Worm (Caenorhabditis elegans) whole organism, L3 larva: Measurements from ENCODE around the gene F58F12.2.

Experiments used
- ZK546.5 ChIP-seq: sonication (generic microtip); optimal IDR thresholded peaks from 2 replicates; lab custom pipeline; 2017; ENCODE audit warnings: missing biosample characterization, missing genetic modification characterization
- aly-2 ChIP-seq: fragments of 150-350 bp; optimal IDR thresholded peaks from 2 replicates; lab custom pipeline; 2014; ENCODE audit warnings: missing biosample characterization, missing genetic modification characterization
- ceh-28 ChIP-seq: fragments of 150-350 bp; optimal IDR thresholded peaks from 2 replicates; lab custom pipeline; 2014; ENCODE audit warnings: missing biosample characterization, missing genetic modification reagents, missing genetic modification characterization
- egl-27 ChIP-seq: sonication (generic microtip); optimal IDR thresholded peaks from 4 replicates; lab custom pipeline; 2017; ENCODE audit warnings: missing biosample characterization, missing genetic modification reagents, missing genetic modification characterization
- egl-5 ChIP-seq: fragments of 150-350 bp; optimal IDR thresholded peaks from 2 replicates; lab custom pipeline; 2017; ENCODE audit warnings: missing biosample characterization, missing genetic modification reagents, missing genetic modification characterization, inconsistent platforms
- elt-1 ChIP-seq: fragments of 150-350 bp; optimal IDR thresholded peaks from 2 replicates; lab custom pipeline; 2014; ENCODE audit warnings: missing biosample characterization, missing genetic modification characterization
- elt-2 ChIP-seq: sonication (generic microtip); optimal IDR thresholded peaks from 2 replicates; lab custom pipeline; 2016; ENCODE audit warnings: missing genetic modification reagents, mild to moderate bottlenecking, missing genetic modification characterization, missing compliant biosample characterization
- fkh-2 ChIP-seq: fragments of 150-350 bp; optimal IDR thresholded peaks from 2 replicates; lab custom pipeline; 2014; ENCODE audit warnings: missing biosample characterization, missing genetic modification reagents, missing genetic modification characterization
- hmg-11 ChIP-seq: sonication (generic microtip); optimal IDR thresholded peaks from 2 replicates; lab custom pipeline; 2016; ENCODE audit warnings: missing genetic modification characterization, missing compliant biosample characterization
- lin-15B ChIP-seq: fragments of 150-350 bp; optimal IDR thresholded peaks from 2 replicates; lab custom pipeline; 2014; ENCODE audit warnings: missing biosample characterization, missing genetic modification characterization
- lin-39 ChIP-seq: fragments of 150-350 bp; optimal IDR thresholded peaks from 2 replicates; lab custom pipeline; 2018; ENCODE audit warnings: missing biosample characterization, missing genetic modification reagents, missing genetic modification characterization
- mml-1 ChIP-seq: fragments of 150-350 bp; sonication (generic microtip); optimal IDR thresholded peaks from 3 replicates; lab custom pipeline; 2014; ENCODE audit warnings: missing biosample characterization, missing genetic modification characterization
- nfya-1 ChIP-seq: sonication (generic microtip); optimal IDR thresholded peaks from 2 replicates; lab custom pipeline; 2017; ENCODE audit warnings: missing genetic modification characterization, mild to moderate bottlenecking, missing compliant biosample characterization, antibody characterized with exemption, moderate library complexity; ENCODE audit not compliant: insufficient read depth
- nhr-11 ChIP-seq: fragments of 150-350 bp; optimal IDR thresholded peaks from 2 replicates; lab custom pipeline; 2014; ENCODE audit warnings: missing biosample characterization, missing genetic modification characterization
- nhr-76 ChIP-seq: fragments of 150-350 bp; sonication (generic microtip); optimal IDR thresholded peaks from 5 replicates; lab custom pipeline; 2014; ENCODE audit warnings: missing biosample characterization, missing genetic modification characterization
- pha-4 ChIP-seq: fragments of 150-350 bp; optimal IDR thresholded peaks from 2 replicates; lab custom pipeline; 2014; ENCODE audit warnings: missing biosample characterization, missing genetic modification reagents, missing genetic modification characterization
- pqm-1 ChIP-seq: fragments of 150-350 bp; optimal IDR thresholded peaks from 2 replicates; lab custom pipeline; 2017; ENCODE audit warnings: missing biosample characterization, missing genetic modification characterization, inconsistent platforms
- sea-2 ChIP-seq: fragments of 150-350 bp; sonication (generic microtip); optimal IDR thresholded peaks from 4 replicates; lab custom pipeline; 2014; ENCODE audit warnings: missing biosample characterization, missing genetic modification reagents, missing genetic modification characterization
- tbx-2 ChIP-seq: sonication (generic microtip); optimal IDR thresholded peaks from 2 replicates; lab custom pipeline; 2016; ENCODE audit warnings: mild to moderate bottlenecking, missing genetic modification characterization, missing compliant biosample characterization
- unc-39 ChIP-seq: sonication (generic microtip); optimal IDR thresholded peaks from 4 replicates; lab custom pipeline; 2017; ENCODE audit warnings: missing biosample characterization, missing genetic modification characterization

Gene F58F12.2

ce11 chrII:6339948-6340347 lies 47.9 kb downstream of the F58F12.2 start, which contains the start of gene C32D5.7:
Gene C32D5.7 (minus strand): TSS chrII:6340048.
- TF ChIP-seq elt-1 (tag; lab: Kevin White, UChicago) (no peak), lin-15B (no peak), lin-39 (no peak), mml-1 (tag; lab: Kevin White, UChicago) (no peak), nfya-1 (tag; lab: Kevin White, UChicago) (no peak), elt-2 (no peak), nhr-76 (tag; lab: Kevin White, UChicago) (no peak), egl-5 (tag; lab: Kevin White, UChicago) (no peak), sea-2 (no peak), hmg-11 (tag; lab: Kevin White, UChicago) (no peak), egl-27 (no peak), ceh-28 (tag; lab: Kevin White, UChicago) (no peak), fkh-2 (tag; lab: Kevin White, UChicago) (no peak), nhr-11 (tag; lab: Kevin White, UChicago) (no peak), tbx-2 (tag; lab: Kevin White, UChicago) (no peak), aly-2 (tag; lab: Kevin White, UChicago) (no peak), unc-39 (tag; lab: Kevin White, UChicago) (no peak)

- TF ChIP-seq elt-2, result peak; percentile 51
- no peak for TF ChIP-seq tbx-2 (tag; lab: Kevin White, UChicago)
- no peak for TF ChIP-seq ZK546.5 (tag; lab: Kevin White, UChicago)
- TF ChIP-seq pqm-1 (tag; lab: Kevin White, UChicago), result peak; percentile 72
- peak; percentile 44 for TF ChIP-seq pha-4 (tag; lab: Kevin White, UChicago)
Measured at ce11 chrII:6339511-6339910, 48.3 kb downstream of the F58F12.2 start.
